Fruit fly (Drosophila melanogaster) whole organism, embryonic: ENCODE results near the gene CG13476.
A peak's percentile ranks its signal among the peaks of the same experiment; 100 is the strongest.

Experiments
- Bdp1 ChIP-seq: fragments of 200-800 bp; sonication (Bioruptor generic); optimal IDR thresholded peaks from 3 replicates; lab custom pipeline; 2016; ENCODE audit warnings: missing biosample characterization, missing genetic modification characterization
- Bgb ChIP-seq: fragments of 200-800 bp; sonication (Bioruptor generic); IDR thresholded peaks from 2 replicates; pipeline ENCODE4 v1.3.6; 2022; ENCODE audit warnings: missing biosample characterization, missing genetic modification characterization; ENCODE audit not compliant: partially characterized antibody
- C15 ChIP-seq: fragments of 200-800 bp; sonication (Bioruptor generic); IDR thresholded peaks from 3 replicates; pipeline ENCODE4 v1.3.6; 2022; ENCODE audit warnings: missing biosample characterization, missing genetic modification characterization
- CG11398 ChIP-seq: fragments of 200-800 bp; sonication (Bioruptor generic); optimal IDR thresholded peaks from 2 replicates; lab custom pipeline; 2016; ENCODE audit warnings: missing biosample characterization, missing genetic modification characterization
- CG11695 ChIP-seq: fragments of 200-800 bp; sonication (Bioruptor generic); IDR thresholded peaks from 3 replicates; pipeline ENCODE4 v1.3.6; 2022; ENCODE audit warnings: missing biosample characterization, missing genetic modification characterization
- CG12219 ChIP-seq: fragments of 200-800 bp; sonication (Bioruptor generic); optimal IDR thresholded peaks from 3 replicates; lab custom pipeline; 2018; ENCODE audit warnings: missing biosample characterization, mild to moderate bottlenecking, missing genetic modification characterization
- CG12391 ChIP-seq: fragments of 200-800 bp; sonication (Bioruptor generic); optimal IDR thresholded peaks from 3 replicates; lab custom pipeline; 2018; ENCODE audit warnings: missing biosample characterization, mild to moderate bottlenecking, missing genetic modification characterization, moderate library complexity
- CG13287 ChIP-seq: fragments of 200-800 bp; sonication (Bioruptor generic); IDR thresholded peaks from 2 replicates; pipeline ENCODE4 v1.3.6; 2022; ENCODE audit warnings: missing biosample characterization, missing genetic modification characterization; ENCODE audit not compliant: partially characterized antibody
- CG13296 ChIP-seq: fragments of 200-800 bp; sonication (Bioruptor generic); optimal IDR thresholded peaks from 3 replicates; lab custom pipeline; 2018; ENCODE audit warnings: missing biosample characterization, mild to moderate bottlenecking, missing genetic modification characterization
- CG15269 ChIP-seq: fragments of 200-800 bp; sonication (Bioruptor generic); optimal IDR thresholded peaks from 2 replicates; lab custom pipeline; 2018; ENCODE audit warnings: missing biosample characterization, mild to moderate bottlenecking, missing genetic modification characterization, moderate library complexity
- CG1529 ChIP-seq: fragments of 200-800 bp; sonication (Bioruptor generic); optimal IDR thresholded peaks from 3 replicates; lab custom pipeline; 2018; ENCODE audit warnings: missing biosample characterization, missing genetic modification characterization
- CG15601 ChIP-seq: fragments of 200-800 bp; sonication (Bioruptor generic); optimal IDR thresholded peaks from 3 replicates; lab custom pipeline; 2019; ENCODE audit warnings: missing biosample characterization, mild to moderate bottlenecking, missing genetic modification characterization, moderate library complexity
- CG16813 ChIP-seq: fragments of 200-800 bp; sonication (Bioruptor generic); IDR thresholded peaks from 3 replicates; pipeline ENCODE4 v1.3.6; 2022; ENCODE audit warnings: missing biosample characterization, missing genetic modification characterization; ENCODE audit not compliant: partially characterized antibody
- CG2199 ChIP-seq: fragments of 200-800 bp; sonication (Bioruptor generic); IDR thresholded peaks from 3 replicates; pipeline ENCODE4 v1.3.6; 2022; ENCODE audit warnings: missing biosample characterization, missing genetic modification characterization
- CG32532 ChIP-seq: fragments of 200-800 bp; sonication (Bioruptor generic); IDR thresholded peaks from 2 replicates; pipeline ENCODE4 v1.3.6; 2022; ENCODE audit warnings: missing biosample characterization, missing genetic modification characterization
- CG42726 ChIP-seq: fragments of 200-800 bp; sonication (Bioruptor generic); IDR thresholded peaks from 2 replicates; pipeline ENCODE4 v1.3.6; 2022; ENCODE audit warnings: missing biosample characterization, missing genetic modification characterization; ENCODE audit not compliant: partially characterized antibody
- CG5245 ChIP-seq: fragments of 200-800 bp; sonication (Bioruptor generic); optimal IDR thresholded peaks from 3 replicates; lab custom pipeline; 2016; ENCODE audit warnings: missing biosample characterization, missing genetic modification characterization
- CG8290 ChIP-seq, 3 experiments: fragments of 200-800 bp; sonication (Bioruptor generic); optimal IDR thresholded peaks; 2 replicates each; lab custom pipeline; 2016 to 2019; ENCODE audit warnings: missing biosample characterization in 3 of 3, missing genetic modification characterization in 3 of 3, mild to moderate bottlenecking in 2 of 3, moderate library complexity in 1 of 3
- CG8359 ChIP-seq: fragments of 200-800 bp; sonication (Bioruptor generic); optimal IDR thresholded peaks from 2 replicates; lab custom pipeline; 2017; ENCODE audit warnings: missing biosample characterization, mild to moderate bottlenecking, missing genetic modification characterization, borderline replicate concordance
- CG9797 ChIP-seq: fragments of 200-800 bp; sonication (Bioruptor generic); optimal IDR thresholded peaks from 3 replicates; lab custom pipeline; 2018; ENCODE audit warnings: missing biosample characterization, mild to moderate bottlenecking, missing genetic modification characterization
- CTCF ChIP-seq: fragments of 200-800 bp; sonication (Bioruptor generic); optimal IDR thresholded peaks from 2 replicates; lab custom pipeline; 2017; ENCODE audit warnings: missing biosample characterization, mild to moderate bottlenecking, missing genetic modification characterization, moderate library complexity
- Camta ChIP-seq: fragments of 200-800 bp; sonication (Bioruptor generic); optimal IDR thresholded peaks from 2 replicates; lab custom pipeline; 2016; ENCODE audit warnings: missing biosample characterization, missing genetic modification characterization
- Chrac-16 ChIP-seq: fragments of 200-800 bp; sonication (Bioruptor generic); optimal IDR thresholded peaks from 3 replicates; lab custom pipeline; 2016; ENCODE audit warnings: missing biosample characterization, missing genetic modification characterization
- CoRest ChIP-seq: fragments of 200-800 bp; sonication (Bioruptor generic); optimal IDR thresholded peaks from 3 replicates; lab custom pipeline; 2018; ENCODE audit warnings: missing biosample characterization, mild to moderate bottlenecking, missing genetic modification characterization, moderate library complexity
- HLHmδ ChIP-seq: fragments of 200-800 bp; sonication (Bioruptor generic); optimal IDR thresholded peaks from 2 replicates; lab custom pipeline; 2018; ENCODE audit warnings: missing biosample characterization, mild to moderate bottlenecking, missing genetic modification characterization, moderate library complexity
- HmgD ChIP-seq: fragments of 200-800 bp; sonication (Bioruptor generic); optimal IDR thresholded peaks from 3 replicates; lab custom pipeline; 2016; ENCODE audit warnings: missing biosample characterization, missing genetic modification characterization
- Lhr ChIP-seq: fragments of 200-800 bp; sonication (Bioruptor generic); optimal IDR thresholded peaks from 3 replicates; lab custom pipeline; 2017; ENCODE audit warnings: mild to moderate bottlenecking, missing biosample characterization, missing genetic modification reagents, missing genetic modification characterization
- Oli ChIP-seq: fragments of 200-800 bp; sonication (Bioruptor generic); optimal IDR thresholded peaks from 2 replicates; lab custom pipeline; 2018; ENCODE audit warnings: missing biosample characterization, mild to moderate bottlenecking, missing genetic modification characterization, moderate library complexity
- Taf1 ChIP-seq: fragments of 200-800 bp; sonication (Bioruptor generic); IDR thresholded peaks from 2 replicates; pipeline ENCODE4 v1.3.6; 2022; ENCODE audit warnings: missing biosample characterization, missing genetic modification characterization
- Tbp ChIP-seq: fragments of >200 bp; optimal IDR thresholded peaks from 2 replicates; lab custom pipeline; 2018; ENCODE audit warnings: missing biosample characterization, missing genetic modification characterization
- Usf ChIP-seq: fragments of 200-800 bp; sonication (Bioruptor generic); optimal IDR thresholded peaks from 2 replicates; lab custom pipeline; 2017; ENCODE audit warnings: missing genotype, missing biosample characterization, missing genetic modification characterization
- YL-1 ChIP-seq: fragments of 200-800 bp; sonication (Bioruptor generic); optimal IDR thresholded peaks from 3 replicates; lab custom pipeline; 2017; ENCODE audit warnings: missing biosample characterization, mild to moderate bottlenecking, missing genetic modification characterization
- ase ChIP-seq: fragments of 200-800 bp; sonication (Bioruptor generic); IDR thresholded peaks from 3 replicates; pipeline ENCODE4 v1.3.6; 2022; ENCODE audit warnings: missing biosample characterization, missing genetic modification characterization
- grau ChIP-seq: fragments of 200-800 bp; optimal IDR thresholded peaks from 3 replicates; lab custom pipeline; 2019; ENCODE audit warnings: missing biosample characterization, mild to moderate bottlenecking, missing genetic modification characterization, moderate library complexity
- hbn ChIP-seq: fragments of 200-800 bp; sonication (Bioruptor generic); IDR thresholded peaks from 2 replicates; pipeline ENCODE4 v1.3.6; 2022; ENCODE audit warnings: missing biosample characterization, missing genetic modification characterization; ENCODE audit not compliant: partially characterized antibody
- kni ChIP-seq: fragments of 200-800 bp; sonication (Bioruptor generic); optimal IDR thresholded peaks from 3 replicates; lab custom pipeline; 2017; ENCODE audit warnings: mild to moderate bottlenecking, missing biosample characterization, missing genetic modification reagents, missing genetic modification characterization
- pan ChIP-seq, 4 experiments: fragments of >200 bp in 3 of 4; fragments of 200-800 bp in 1 of 4; sonication (Bioruptor generic) in 1 of 4; optimal IDR thresholded peaks in 3 of 4; IDR thresholded peaks in 1 of 4; 2 replicates each; pipeline versions ENCODE4 v1.3.6 to Lab custom; 2017 to 2022; ENCODE audit warnings: missing biosample characterization in 2 of 4, missing genetic modification characterization in 2 of 4, mixed read lengths in 1 of 4
- psq ChIP-seq: fragments of 200-800 bp; sonication (Bioruptor generic); optimal IDR thresholded peaks from 2 replicates; lab custom pipeline; 2017; ENCODE audit warnings: missing biosample characterization, missing genetic modification characterization
- repo ChIP-seq: fragments of 200-800 bp; sonication (Bioruptor generic); optimal IDR thresholded peaks from 2 replicates; lab custom pipeline; 2016; ENCODE audit warnings: missing biosample characterization, missing genetic modification characterization
- sna ChIP-seq: fragments of 200-800 bp; sonication (Bioruptor generic); IDR thresholded peaks from 2 replicates; pipeline ENCODE4 v1.3.6; 2022; ENCODE audit warnings: missing biosample characterization, missing genetic modification characterization; ENCODE audit not compliant: partially characterized antibody
- so ChIP-seq: fragments of 200-800 bp; sonication (Bioruptor generic); IDR thresholded peaks from 3 replicates; pipeline ENCODE4 v1.3.6; 2022; ENCODE audit warnings: missing biosample characterization, missing genetic modification characterization
- sqz ChIP-seq: fragments of 200-800 bp; sonication (Bioruptor generic); optimal IDR thresholded peaks from 3 replicates; lab custom pipeline; 2018; ENCODE audit warnings: missing biosample characterization, mild to moderate bottlenecking, missing genetic modification characterization
- stwl ChIP-seq: fragments of 200-800 bp; sonication (Bioruptor generic); optimal IDR thresholded peaks from 3 replicates; lab custom pipeline; 2018; ENCODE audit warnings: missing biosample characterization, mild to moderate bottlenecking, missing genetic modification characterization, moderate library complexity
- tap ChIP-seq: fragments of 200-800 bp; optimal IDR thresholded peaks from 3 replicates; lab custom pipeline; 2019; ENCODE audit warnings: missing biosample characterization, mild to moderate bottlenecking, missing genetic modification characterization, moderate library complexity
- trem ChIP-seq: fragments of 200-800 bp; optimal IDR thresholded peaks from 3 replicates; lab custom pipeline; 2019; ENCODE audit warnings: missing biosample characterization, mild to moderate bottlenecking, missing genetic modification characterization, moderate library complexity
- ttk ChIP-seq: fragments of 200-800 bp; sonication (Bioruptor generic); IDR thresholded peaks from 2 replicates; pipeline ENCODE4 v2.1.2; 2022; ENCODE audit warnings: missing biosample characterization, missing genetic modification characterization
- zf30C ChIP-seq: fragments of 200-800 bp; sonication (Bioruptor generic); optimal IDR thresholded peaks from 3 replicates; lab custom pipeline; 2018; ENCODE audit warnings: missing biosample characterization, mild to moderate bottlenecking, missing genetic modification characterization

Gene CG13476

dm6 chr3L:14673740-14674463 lies 31.4 kb upstream of the CG13476 start (continued):
- TF ChIP-seq CG13287 (GFP tag; lab: Robert Waterston, UW) (peak; percentile 67; the same call in 1 of the 2 replicates), YL-1 (GFP tag; lab: Kevin White, UChicago) (no peak), hbn (GFP tag; lab: Robert Waterston, UW) (0 out of 2 replicates have a peak, but pooled peaks have one; percentile 33), CG12391 (peak; percentile 32), tap (tag; lab: Kevin White, UChicago) (peak; percentile 29), ase (GFP tag; lab: Robert Waterston, UW) (no peak), CTCF (GFP tag; lab: Kevin White, UChicago) (peak; percentile 66), CG2199 (peak; percentile 80; the same call in 2 of the 3 replicates), Bdp1 (GFP tag; lab: Kevin White, UChicago) (peak; percentile 100), CG12219 (GFP tag; lab: Kevin White, UChicago) (no peak), sqz (GFP tag; lab: Kevin White, UChicago) (no peak), CG11695 (GFP tag; lab: Robert Waterston, UW) (0 out of 3 replicates have a peak, but pooled peaks have one; percentile 12), Lhr (GFP tag; lab: Kevin White, UChicago) (peak; percentile 1), CG11398 (GFP tag; lab: Kevin White, UChicago) (no peak), C15 (GFP tag; lab: Robert Waterston, UW) (0 out of 3 replicates have a peak, but pooled peaks have one; percentile 21), sna (GFP tag; lab: Robert Waterston, UW) (peak; percentile 46; the same call in 1 of the 2 replicates), HLHmδ (no peak), kni (GFP tag; lab: Kevin White, UChicago) (peak; percentile 41), Tbp (GFP tag; lab: Kevin White, UChicago) (no peak), Camta (GFP tag; lab: Kevin White, UChicago) (no peak), HmgD (GFP tag; lab: Kevin White, UChicago) (peak; percentile 71), CG9797 (GFP tag; lab: Kevin White, UChicago) (no peak), pan (optimal IDR thresholded peaks at IDR 0.05; lab: Kevin White, UChicago) (no peak), pan (GFP tag; optimal IDR thresholded peaks at IDR 0.05 in 1 of 2, IDR thresholded peaks at IDR 0.05 in 1 of 2) (peak in 1 of 2 experiments; percentile 5), trem (tag; lab: Kevin White, UChicago) (peak; percentile 22), psq (GFP tag; lab: Kevin White, UChicago) (no peak), stwl (tag; lab: Kevin White, UChicago) (peak; percentile 37), CG16813 (GFP tag; lab: Robert Waterston, UW) (peak; percentile 86), Bgb (GFP tag; lab: Robert Waterston, UW) (peak; percentile 87), CG8290 (GFP tag; optimal IDR thresholded peaks at IDR 0.05; lab: Kevin White, UChicago) (peak; percentile 29), CG8290 (tag; optimal IDR thresholded peaks at IDR 0.05; lab: Kevin White, UChicago) (peak in 1 of 2 experiments; percentile 71), CG42726 (GFP tag; lab: Robert Waterston, UW) (peak; percentile 90), CoRest (tag; lab: Kevin White, UChicago) (no peak)

dm6 chr3L:14678097-14678679 lies 27.1 kb upstream of the CG13476 start, which contains the start of gene CG4914:
Gene CG4914, minus strand, starts transcription at chr3L:14678147.
- peak; percentile 35 for TF ChIP-seq CG8359 (GFP tag; lab: Kevin White, UChicago)
- no peak for TF ChIP-seq Taf1 (GFP tag; lab: Robert Waterston, UW)
- peak; percentile 70; the same call in 1 of the 3 replicates for TF ChIP-seq so
- TF ChIP-seq CG5245, result peak; percentile 55
- TF ChIP-seq CG15601 (tag; lab: Kevin White, UChicago), result peak; percentile 90
- TF ChIP-seq Chrac-16, result peak; percentile 72
- TF ChIP-seq repo, result no peak
- TF ChIP-seq Usf (GFP tag; lab: Kevin White, UChicago), result peak; percentile 84
- peak; percentile 50 for TF ChIP-seq zf30C (GFP tag; lab: Kevin White, UChicago)
- peak; percentile 70 for TF ChIP-seq CG1529 (GFP tag; lab: Kevin White, UChicago)
- TF ChIP-seq CG32532 (GFP tag; lab: Robert Waterston, UW), result peak; percentile 64
- peak; percentile 87 for TF ChIP-seq Oli (tag; lab: Kevin White, UChicago)
- TF ChIP-seq CG15269 (tag; lab: Kevin White, UChicago), result peak; percentile 76
- TF ChIP-seq CG13296, result peak; percentile 27
- peak; percentile 86 for TF ChIP-seq grau (tag; lab: Kevin White, UChicago)
- peak; percentile 53 for TF ChIP-seq ttk
